Fruit fly (Drosophila melanogaster) whole organism, prepupa: ENCODE results near the gene Sec63.

Source experiments
- Blimp-1 ChIP-seq: fragments of 200-800 bp; sonication (Bioruptor generic); optimal IDR thresholded peaks from 3 replicates; lab custom pipeline; 2017; ENCODE audit warnings: missing biosample characterization, missing genetic modification characterization, mild to moderate bottlenecking, moderate library complexity, missing genetic modification reagents
- CG10669 ChIP-seq: fragments of 200-800 bp; sonication (Bioruptor generic); optimal IDR thresholded peaks from 3 replicates; lab custom pipeline; 2018; ENCODE audit warnings: missing biosample characterization, mild to moderate bottlenecking, missing genetic modification characterization, moderate library complexity
- CG11762 ChIP-seq: fragments of 200-800 bp; sonication (Bioruptor generic); optimal IDR thresholded peaks from 3 replicates; lab custom pipeline; 2016; ENCODE audit warnings: missing biosample characterization, missing genetic modification characterization; ENCODE audit not compliant: insufficient read depth
- CG15336 ChIP-seq: fragments of 200-800 bp; sonication (Bioruptor generic); IDR thresholded peaks from 2 replicates; pipeline ENCODE4 v1.3.6; 2022; ENCODE audit warnings: missing biosample characterization, missing genetic modification characterization
- CG1621 ChIP-seq: fragments of 200-800 bp; sonication (Bioruptor generic); optimal IDR thresholded peaks from 3 replicates; lab custom pipeline; 2018; ENCODE audit warnings: missing biosample characterization, mild to moderate bottlenecking, missing genetic modification characterization
- CG16779 ChIP-seq: fragments of 200-800 bp; sonication (Bioruptor generic); optimal IDR thresholded peaks from 3 replicates; lab custom pipeline; 2017; ENCODE audit warnings: missing biosample characterization, mild to moderate bottlenecking, missing genetic modification characterization
- CG3032 ChIP-seq: fragments of 200-800 bp; optimal IDR thresholded peaks from 2 replicates; lab custom pipeline; 2019; ENCODE audit warnings: missing biosample characterization, mild to moderate bottlenecking, missing genetic modification characterization, moderate library complexity
- CG31627 ChIP-seq: fragments of 200-800 bp; sonication (Bioruptor generic); optimal IDR thresholded peaks from 3 replicates; lab custom pipeline; 2016; ENCODE audit warnings: missing biosample characterization, missing genetic modification characterization
- CG32006 ChIP-seq: fragments of 200-800 bp; sonication (Bioruptor generic); optimal IDR thresholded peaks from 3 replicates; lab custom pipeline; 2017; ENCODE audit warnings: missing biosample characterization, mild to moderate bottlenecking, missing genetic modification characterization
- CG34406 ChIP-seq: fragments of 200-800 bp; sonication (Bioruptor generic); optimal IDR thresholded peaks from 3 replicates; lab custom pipeline; 2016; ENCODE audit warnings: missing biosample characterization, missing genetic modification characterization
- CG4318 ChIP-seq: fragments of 200-800 bp; sonication (Bioruptor generic); optimal IDR thresholded peaks from 3 replicates; lab custom pipeline; 2017; ENCODE audit warnings: missing biosample characterization, mild to moderate bottlenecking, missing genetic modification characterization
- CG6808 ChIP-seq: fragments of 200-800 bp; sonication (Bioruptor generic); optimal IDR thresholded peaks from 3 replicates; lab custom pipeline; 2017; ENCODE audit warnings: missing biosample characterization, missing genetic modification characterization, mild to moderate bottlenecking, moderate library complexity, missing genetic modification reagents
- CG6854 ChIP-seq: fragments of 200-800 bp; sonication (Bioruptor generic); optimal IDR thresholded peaks from 2 replicates; lab custom pipeline; 2017; ENCODE audit warnings: missing biosample characterization, mild to moderate bottlenecking, missing genetic modification characterization
- CG8119 ChIP-seq: fragments of 200-800 bp; sonication (Bioruptor generic); IDR thresholded peaks from 3 replicates; pipeline ENCODE4 v1.3.6; 2022; ENCODE audit warnings: missing biosample characterization, missing genetic modification characterization
- CG8632 ChIP-seq: fragments of 200-800 bp; sonication (Bioruptor generic); optimal IDR thresholded peaks from 3 replicates; lab custom pipeline; 2016; ENCODE audit warnings: missing biosample characterization, missing genetic modification characterization
- Eip75B ChIP-seq: fragments of 200-800 bp; sonication (Bioruptor generic); optimal IDR thresholded peaks from 3 replicates; lab custom pipeline; 2016; ENCODE audit warnings: missing biosample characterization, missing genetic modification characterization
- Eip78C ChIP-seq: fragments of 200-800 bp; sonication (Bioruptor generic); peaks from one replicate; lab custom pipeline; 2016; ENCODE audit warnings: missing biosample characterization, missing genetic modification characterization
- Ets96B ChIP-seq: fragments of 200-800 bp; optimal IDR thresholded peaks from 2 replicates; lab custom pipeline; 2019; ENCODE audit warnings: missing biosample characterization, mild to moderate bottlenecking, missing genetic modification characterization, moderate library complexity
- Gug ChIP-seq: fragments of 200-800 bp; sonication (Bioruptor generic); IDR thresholded peaks from 2 replicates; pipeline ENCODE4 v1.3.6; 2022; ENCODE audit warnings: missing biosample characterization, missing genetic modification characterization
- Hr38 ChIP-seq: sonication (Bioruptor generic); optimal IDR thresholded peaks from 2 replicates; lab custom pipeline; 2016; ENCODE audit warnings: missing biosample characterization, missing genetic modification characterization
- Hr4 ChIP-seq: fragments of 200-800 bp; sonication (Bioruptor generic); optimal IDR thresholded peaks from 3 replicates; lab custom pipeline; 2016; ENCODE audit warnings: missing biosample characterization, missing genetic modification characterization
- Smox ChIP-seq: fragments of 200-800 bp; sonication (Bioruptor generic); optimal IDR thresholded peaks from 3 replicates; lab custom pipeline; 2016; ENCODE audit warnings: missing biosample characterization, missing genetic modification characterization
- Sox102F ChIP-seq: fragments of 200-800 bp; sonication (Bioruptor generic); optimal IDR thresholded peaks from 2 replicates; lab custom pipeline; 2016; ENCODE audit warnings: missing biosample characterization, mild to moderate bottlenecking, missing genetic modification characterization
- Sox14 ChIP-seq: fragments of 200-800 bp; sonication (Bioruptor generic); optimal IDR thresholded peaks from 3 replicates; lab custom pipeline; 2016; ENCODE audit warnings: missing biosample characterization, missing genetic modification characterization
- Sox15 ChIP-seq: fragments of 200-800 bp; sonication (Bioruptor generic); optimal IDR thresholded peaks from 3 replicates; lab custom pipeline; 2016; ENCODE audit warnings: missing biosample characterization, missing genetic modification characterization
- achi ChIP-seq: fragments of 200-800 bp; sonication (Bioruptor generic); optimal IDR thresholded peaks from 3 replicates; lab custom pipeline; 2016; ENCODE audit warnings: missing biosample characterization, missing genetic modification characterization
- cyc ChIP-seq: fragments of 200-800 bp; sonication (Bioruptor generic); optimal IDR thresholded peaks from 3 replicates; lab custom pipeline; 2016; ENCODE audit warnings: missing biosample characterization, missing genetic modification characterization
- eg ChIP-seq: fragments of 200-800 bp; sonication (Bioruptor generic); IDR thresholded peaks from 3 replicates; pipeline ENCODE4 v1.3.6; 2022; ENCODE audit warnings: missing biosample characterization, missing genetic modification characterization
- esn ChIP-seq: fragments of 200-800 bp; sonication (Bioruptor generic); optimal IDR thresholded peaks from 2 replicates; lab custom pipeline; 2016; ENCODE audit warnings: missing biosample characterization, mild to moderate bottlenecking, missing genetic modification characterization, moderate library complexity
- fd85E ChIP-seq: fragments of 200-800 bp; sonication (Bioruptor generic); optimal IDR thresholded peaks from 3 replicates; lab custom pipeline; 2016; ENCODE audit warnings: missing biosample characterization, missing genetic modification characterization
- fkh ChIP-seq: fragments of 200-800 bp; sonication (Bioruptor generic); optimal IDR thresholded peaks from 3 replicates; lab custom pipeline; 2017; ENCODE audit warnings: missing biosample characterization, mild to moderate bottlenecking, missing genetic modification characterization, moderate library complexity
- lz ChIP-seq: fragments of 200-800 bp; sonication (Bioruptor generic); optimal IDR thresholded peaks from 3 replicates; lab custom pipeline; 2016; ENCODE audit warnings: missing biosample characterization, missing genetic modification characterization
- net ChIP-seq: fragments of 200-800 bp; sonication (Bioruptor generic); optimal IDR thresholded peaks from 3 replicates; lab custom pipeline; 2016; ENCODE audit warnings: missing biosample characterization, missing genetic modification characterization
- pdm3 ChIP-seq: fragments of 200-800 bp; sonication (Bioruptor generic); optimal IDR thresholded peaks from 3 replicates; lab custom pipeline; 2016; ENCODE audit warnings: missing biosample characterization, missing genetic modification characterization
- salr ChIP-seq, 2 experiments: fragments of 200-800 bp; sonication (Bioruptor generic); optimal IDR thresholded peaks; 3 replicates each; lab custom pipeline; 2016 to 2018; ENCODE audit warnings: missing biosample characterization in 2 of 2, missing genetic modification characterization in 2 of 2, mild to moderate bottlenecking in 1 of 2
- spab ChIP-seq: fragments of 200-800 bp; sonication (Bioruptor generic); optimal IDR thresholded peaks from 2 replicates; lab custom pipeline; 2017; ENCODE audit warnings: missing biosample characterization, mild to moderate bottlenecking, missing genetic modification characterization, missing genetic modification reagents
- ss ChIP-seq, 2 experiments: fragments of 200-800 bp; sonication (Bioruptor generic); optimal IDR thresholded peaks; 2 replicates in 1 of 2; 3 replicates in 1 of 2; lab custom pipeline; 2017 to 2018; ENCODE audit warnings: mild to moderate bottlenecking in 2 of 2, missing biosample characterization in 2 of 2, missing genetic modification characterization in 2 of 2, moderate library complexity in 1 of 2
- svp ChIP-seq: fragments of 200-800 bp; sonication (Bioruptor generic); peaks from one replicate; lab custom pipeline; 2016; ENCODE audit warnings: missing biosample characterization, missing genetic modification characterization
- vri ChIP-seq: fragments of 200-800 bp; sonication (Bioruptor generic); optimal IDR thresholded peaks from 3 replicates; lab custom pipeline; 2016; ENCODE audit warnings: missing biosample characterization, mild to moderate bottlenecking, missing genetic modification characterization

Gene Sec63

DNA sequence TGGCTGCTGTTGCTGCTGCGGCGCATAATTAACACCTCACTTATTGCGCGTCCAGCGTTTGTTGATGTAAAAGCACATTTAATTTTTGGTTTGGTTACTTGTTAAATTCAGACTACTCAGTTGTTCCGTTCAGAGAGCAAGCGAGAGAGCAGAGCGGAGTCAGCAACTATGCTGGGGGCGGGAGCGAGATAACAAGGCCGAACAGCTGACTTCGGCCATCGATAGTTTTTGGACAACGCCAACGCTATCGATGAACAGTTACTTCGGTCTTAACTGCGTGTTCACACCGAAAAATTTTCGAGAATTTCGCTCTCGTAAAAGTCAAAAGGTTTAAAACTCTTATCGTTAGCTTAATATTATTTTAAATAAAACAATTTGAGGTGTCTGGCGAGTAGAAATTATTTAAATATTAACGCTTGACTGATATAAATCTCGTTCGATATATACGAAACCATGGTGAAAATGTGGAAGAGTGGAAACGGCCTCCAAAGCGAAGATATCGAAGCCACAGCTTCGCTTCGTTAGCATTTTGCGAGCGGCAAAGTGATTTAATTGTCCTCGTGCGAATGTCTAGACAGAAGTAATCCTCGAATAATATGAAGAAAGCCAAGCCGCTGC is 21.1 kb downstream of the Sec63 start, which contains the start of the genes SMSr and smid (continued):
- TF ChIP-seq Smox = no peak
- TF ChIP-seq CG3032 = peak; percentile 56
- TF ChIP-seq pdm3 = peak; percentile 70
- TF ChIP-seq fkh (GFP tag; lab: Kevin White, UChicago) = no peak
- peak; percentile 32; the same call in 1 of the 2 replicates for TF ChIP-seq CG15336 (GFP tag; lab: Robert Waterston, UW)
- peak; percentile 70 for TF ChIP-seq CG31627
- TF ChIP-seq eg (GFP tag; lab: Robert Waterston, UW) = no peak
- TF ChIP-seq CG6808 (GFP tag; lab: Kevin White, UChicago) = peak; percentile 5
- no peak for TF ChIP-seq CG8119 (GFP tag; lab: Robert Waterston, UW)
- TF ChIP-seq Gug = peak; percentile 57; the same call in 1 of the 2 replicates
- TF ChIP-seq fd85E (GFP tag; lab: Kevin White, UChicago) = no peak
- no peak for TF ChIP-seq vri (GFP tag; lab: Kevin White, UChicago)
- TF ChIP-seq Hr4 = peak; percentile 71
- peak; percentile 79 for TF ChIP-seq Eip78C
- TF ChIP-seq CG16779 (tag; lab: Kevin White, UChicago) = no peak
- peak; percentile 44 for TF ChIP-seq achi (GFP tag; lab: Kevin White, UChicago)
- peak; percentile 47 for TF ChIP-seq CG4318 (GFP tag; lab: Kevin White, UChicago)
- no peak for TF ChIP-seq Blimp-1 (GFP tag; lab: Kevin White, UChicago)
- TF ChIP-seq Sox15 (GFP tag; lab: Kevin White, UChicago) = peak; percentile 53
- no peak for TF ChIP-seq spab (GFP tag; lab: Kevin White, UChicago)
- TF ChIP-seq svp (GFP tag; lab: Kevin White, UChicago) = peak; percentile 86
- TF ChIP-seq cyc = peak; percentile 64
- TF ChIP-seq CG32006 = no peak

DNA sequence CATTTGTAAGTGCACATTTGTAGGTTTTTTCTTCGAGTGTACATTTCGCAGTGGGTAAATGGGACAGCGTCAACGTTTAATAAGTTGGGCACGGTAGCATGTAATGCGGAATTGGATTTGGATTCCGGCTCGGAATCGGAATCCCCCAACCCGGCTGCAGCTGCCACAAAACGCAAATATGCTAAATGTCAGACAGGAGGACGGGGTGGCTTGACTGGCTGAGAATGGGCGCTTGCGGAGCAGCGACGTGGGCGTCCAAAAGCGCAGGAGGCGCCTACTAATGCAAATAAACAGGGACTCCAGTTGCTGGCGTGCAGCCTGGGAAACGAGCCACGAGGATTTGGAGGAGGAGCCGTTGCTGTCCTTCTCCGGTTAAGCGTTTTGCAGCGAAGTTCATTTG is 27.5 kb downstream of the Sec63 start, which contains the start of gene CG8564:
TSS of gene CG8564 (minus strand) at position 101 of the 400 bp plus-strand sequence.
- no peak for TF ChIP-seq CG8119 (GFP tag; lab: Robert Waterston, UW)
- no peak for TF ChIP-seq Sox14 (GFP tag; lab: Kevin White, UChicago)
- TF ChIP-seq CG8632 (GFP tag; lab: Kevin White, UChicago) = no peak
- TF ChIP-seq CG6854 = no peak
- TF ChIP-seq svp (GFP tag; lab: Kevin White, UChicago) = peak; percentile 10
- TF ChIP-seq Ets96B (tag; lab: Kevin White, UChicago) = no peak
- TF ChIP-seq CG10669 = no peak

dm6 chr3L:7390004-7390403 is 29.6 kb downstream of the Sec63 start:
- no peak for TF ChIP-seq Hr38
- no peak for TF ChIP-seq CG34406 (GFP tag; lab: Kevin White, UChicago)
- no peak for TF ChIP-seq salr (GFP tag; optimal IDR thresholded peaks at IDR 0.05; lab: Kevin White, UChicago)
- no peak for TF ChIP-seq net (GFP tag; lab: Kevin White, UChicago)
- TF ChIP-seq CG6808 (GFP tag; lab: Kevin White, UChicago) = no peak
- no peak for TF ChIP-seq CG11762 (GFP tag; lab: Kevin White, UChicago)
- TF ChIP-seq CG8632 (GFP tag; lab: Kevin White, UChicago) = no peak
- TF ChIP-seq Hr4 = no peak
- no peak for TF ChIP-seq Eip75B
- no peak for TF ChIP-seq lz (GFP tag; lab: Kevin White, UChicago)
- TF ChIP-seq Ets96B (tag; lab: Kevin White, UChicago) = no peak
- no peak for TF ChIP-seq ss (GFP tag; optimal IDR thresholded peaks at IDR 0.05; lab: Kevin White, UChicago)
- no peak for TF ChIP-seq CG4318 (GFP tag; lab: Kevin White, UChicago)

- TF ChIP-seq CG3032 = no peak
- no peak for TF ChIP-seq Hr4
- TF ChIP-seq Gug = no peak
- TF ChIP-seq CG31627 = no peak
- TF ChIP-seq cyc = no peak
- no peak for TF ChIP-seq fkh (GFP tag; lab: Kevin White, UChicago)
- TF ChIP-seq Sox102F (GFP tag; lab: Kevin White, UChicago) = no peak
- TF ChIP-seq vri (GFP tag; lab: Kevin White, UChicago) = no peak
- TF ChIP-seq CG1621 (tag; lab: Kevin White, UChicago) = no peak
- no peak for TF ChIP-seq Sox14 (GFP tag; lab: Kevin White, UChicago)
- no peak for TF ChIP-seq spab (GFP tag; lab: Kevin White, UChicago)
- no peak for TF ChIP-seq esn (GFP tag; lab: Kevin White, UChicago)
- no peak for TF ChIP-seq Eip78C
- TF ChIP-seq CG16779 (tag; lab: Kevin White, UChicago) = no peak
- TF ChIP-seq CG10669 = no peak
Measured at dm6 chr3L:7390442-7390841, 30.1 kb downstream of the Sec63 start, which contains the start of gene CG8563. TSS of gene CG8563 (plus strand) at chr3L:7390742.
